Worm (Caenorhabditis elegans) whole organism, young adult: Measurements from ENCODE around the gene rilp-1.

ENCODE experiments used
- B0019.2 ChIP-seq: fragments of 200-800 bp; sonication (Bioruptor generic); conservative IDR thresholded peaks from 2 replicates; pipeline ENCODE4 v1.3.6; 2022; ENCODE audit warnings: missing genetic modification reagents, missing genetic modification characterization, missing compliant biosample characterization
- B0261.1 ChIP-seq: sonication (generic microtip); optimal IDR thresholded peaks from 2 replicates; lab custom pipeline; 2016; ENCODE audit warnings: mild to moderate bottlenecking, missing genetic modification characterization, moderate library complexity, missing compliant biosample characterization
- D2030.7 ChIP-seq: fragments of 200-800 bp; sonication (Bioruptor generic); IDR thresholded peaks from 2 replicates; pipeline ENCODE4 v1.3.6; 2022; ENCODE audit warnings: missing genetic modification reagents, missing genetic modification characterization, missing compliant biosample characterization
- F22D6.2 ChIP-seq: sonication (generic microtip); optimal IDR thresholded peaks from 2 replicates; lab custom pipeline; 2016; ENCODE audit warnings: mild to moderate bottlenecking, missing genetic modification characterization, missing compliant biosample characterization
- F23B12.7 ChIP-seq: sonication (generic microtip); optimal IDR thresholded peaks from 2 replicates; lab custom pipeline; 2017; ENCODE audit warnings: missing genetic modification characterization, mild to moderate bottlenecking, missing compliant biosample characterization, antibody characterized with exemption, moderate library complexity; ENCODE audit not compliant: insufficient read depth
- F33H1.4 ChIP-seq: fragments of 200-800 bp; sonication (Bioruptor generic); IDR thresholded peaks from 2 replicates; pipeline ENCODE4 v1.3.6; 2022; ENCODE audit warnings: missing genetic modification reagents, missing genetic modification characterization, missing compliant biosample characterization
- F57A8.1 ChIP-seq: fragments of 200-800 bp; sonication (Bioruptor generic); optimal IDR thresholded peaks from 2 replicates; lab custom pipeline; 2018; ENCODE audit warnings: mild to moderate bottlenecking, missing genetic modification characterization, moderate library complexity, missing compliant biosample characterization
- K11D2.4 ChIP-seq: fragments of 200-800 bp; sonication (Bioruptor generic); IDR thresholded peaks from 2 replicates; pipeline ENCODE4 v1.3.6; 2022; ENCODE audit warnings: missing genetic modification reagents, missing genetic modification characterization, missing compliant biosample characterization
- K12H6.12 ChIP-seq: fragments of 200-800 bp; sonication (Bioruptor generic); optimal IDR thresholded peaks from 2 replicates; lab custom pipeline; 2018; ENCODE audit warnings: mild to moderate bottlenecking, missing genetic modification characterization, missing compliant biosample characterization
- Y53G8AR.9 ChIP-seq: fragments of 200-800 bp; sonication (Bioruptor generic); conservative IDR thresholded peaks from 2 replicates; pipeline ENCODE4 v1.3.6; 2022; ENCODE audit warnings: missing genetic modification reagents, missing genetic modification characterization, missing compliant biosample characterization
- aptf-3 ChIP-seq: fragments of 200-800 bp; sonication (Bioruptor generic); IDR thresholded peaks from 2 replicates; pipeline ENCODE4 v1.3.6; 2022; ENCODE audit warnings: missing genetic modification characterization, missing compliant biosample characterization
- athp-1 ChIP-seq: sonication (generic microtip); optimal IDR thresholded peaks from 2 replicates; lab custom pipeline; 2017; ENCODE audit warnings: mild to moderate bottlenecking, missing genetic modification characterization, missing compliant biosample characterization
- attf-3 ChIP-seq: fragments of 200-800 bp; sonication (Bioruptor generic); conservative IDR thresholded peaks from 2 replicates; pipeline ENCODE4 v1.3.6; 2022; ENCODE audit warnings: missing genetic modification reagents, missing genetic modification characterization, missing compliant biosample characterization
- bed-1 ChIP-seq: fragments of 200-800 bp; sonication (Bioruptor generic); IDR thresholded peaks from 2 replicates; pipeline ENCODE4 v1.3.6; 2022; ENCODE audit warnings: missing genetic modification reagents, missing genetic modification characterization, missing compliant biosample characterization
- ccch-3 ChIP-seq: fragments of 200-800 bp; sonication (Bioruptor generic); optimal IDR thresholded peaks from 2 replicates; lab custom pipeline; 2018; ENCODE audit warnings: mild to moderate bottlenecking, missing genetic modification characterization, missing compliant biosample characterization
- ceh-100 ChIP-seq: fragments of 200-800 bp; sonication (Bioruptor generic); IDR thresholded peaks from 2 replicates; pipeline ENCODE4 v1.3.6; 2022; ENCODE audit warnings: missing genetic modification reagents, missing genetic modification characterization, missing compliant biosample characterization
- ceh-27 ChIP-seq: fragments of 200-800 bp; sonication (Bioruptor generic); optimal IDR thresholded peaks from 2 replicates; lab custom pipeline; 2018; ENCODE audit warnings: mild to moderate bottlenecking, missing genetic modification characterization, moderate library complexity, missing compliant biosample characterization
- chd-7 ChIP-seq: sonication (generic microtip); optimal IDR thresholded peaks from 2 replicates; lab custom pipeline; 2016; ENCODE audit warnings: mild to moderate bottlenecking, missing genetic modification characterization, moderate library complexity, missing compliant biosample characterization
- die-1 ChIP-seq: sonication (generic microtip); optimal IDR thresholded peaks from 2 replicates; lab custom pipeline; 2016; ENCODE audit warnings: missing genotype, mild to moderate bottlenecking, missing genetic modification characterization, missing compliant biosample characterization
- dpff-1 ChIP-seq: sonication (generic microtip); optimal IDR thresholded peaks from 2 replicates; lab custom pipeline; 2017; ENCODE audit warnings: mild to moderate bottlenecking, missing genetic modification characterization, missing compliant biosample characterization
- dpl-1 ChIP-seq: fragments of 150-350 bp; optimal IDR thresholded peaks from 2 replicates; lab custom pipeline; 2014; ENCODE audit warnings: missing biosample characterization, missing genetic modification reagents, missing genetic modification characterization
- egl-44 ChIP-seq: fragments of 200-800 bp; sonication (Bioruptor generic); IDR thresholded peaks from 2 replicates; pipeline ENCODE4 v1.3.6; 2022; ENCODE audit warnings: missing genetic modification reagents, missing genetic modification characterization, missing compliant biosample characterization
- him-1 ChIP-seq: sonication (generic microtip); optimal IDR thresholded peaks from 2 replicates; lab custom pipeline; 2016; ENCODE audit warnings: missing genotype, missing genetic modification reagents, missing genetic modification characterization, missing compliant biosample characterization
- hlh-12 ChIP-seq: sonication (generic microtip); optimal IDR thresholded peaks from 2 replicates; lab custom pipeline; 2016; ENCODE audit warnings: missing genetic modification characterization, missing compliant biosample characterization
- hsf-1 ChIP-seq: fragments of 200-800 bp; sonication (Bioruptor generic); IDR thresholded peaks from 2 replicates; pipeline ENCODE4 v1.3.6; 2022; ENCODE audit warnings: missing genetic modification reagents, missing genetic modification characterization, missing compliant biosample characterization
- let-526 ChIP-seq: fragments of 200-800 bp; sonication (Bioruptor generic); IDR thresholded peaks from 2 replicates; pipeline ENCODE4 v1.3.6; 2022; ENCODE audit warnings: missing genetic modification reagents, missing genetic modification characterization, missing compliant biosample characterization
- lin-54 ChIP-seq: fragments of 200-800 bp; sonication (Bioruptor generic); optimal IDR thresholded peaks from 2 replicates; lab custom pipeline; 2018; ENCODE audit warnings: mild to moderate bottlenecking, missing genetic modification characterization, missing compliant biosample characterization
- lsl-1 ChIP-seq: fragments of 200-800 bp; sonication (Bioruptor generic); optimal IDR thresholded peaks from 2 replicates; lab custom pipeline; 2018; ENCODE audit warnings: mild to moderate bottlenecking, missing genetic modification characterization, moderate library complexity, missing compliant biosample characterization
- mes-4 ChIP-seq: sonication (generic microtip); optimal IDR thresholded peaks from 2 replicates; lab custom pipeline; 2016; ENCODE audit warnings: missing genotype, missing genetic modification characterization, missing compliant biosample characterization
- mxl-1 ChIP-seq: sonication (generic microtip); optimal IDR thresholded peaks from 2 replicates; lab custom pipeline; 2016; ENCODE audit warnings: missing genetic modification characterization, missing compliant biosample characterization
- nfya-1 ChIP-seq: sonication (generic microtip); optimal IDR thresholded peaks from 2 replicates; lab custom pipeline; 2017; ENCODE audit warnings: antibody characterized with exemption, missing compliant biosample characterization, missing genetic modification characterization, borderline replicate concordance; ENCODE audit not compliant: insufficient read depth
- nhr-80 ChIP-seq: sonication (generic microtip); optimal IDR thresholded peaks from 2 replicates; lab custom pipeline; 2016; ENCODE audit warnings: missing genetic modification characterization, missing compliant biosample characterization
- nhr-90 ChIP-seq: sonication (generic microtip); optimal IDR thresholded peaks from 2 replicates; lab custom pipeline; 2016; ENCODE audit warnings: missing genotype, mild to moderate bottlenecking, missing genetic modification characterization, missing compliant biosample characterization
- pbrm-1 ChIP-seq: fragments of 200-800 bp; sonication (Bioruptor generic); IDR thresholded peaks from 2 replicates; pipeline ENCODE4 v1.3.6; 2022; ENCODE audit warnings: missing genetic modification reagents, missing genetic modification characterization, missing compliant biosample characterization
- pha-4 ChIP-seq: fragments of 150-350 bp; sonication (generic microtip); optimal IDR thresholded peaks from 2 replicates; lab custom pipeline; 2014; ENCODE audit warnings: missing biosample characterization, missing genetic modification reagents, missing genetic modification characterization
- sdz-38 ChIP-seq: sonication (generic microtip); optimal IDR thresholded peaks from 2 replicates; lab custom pipeline; 2016; ENCODE audit warnings: missing genotype, missing genetic modification characterization, missing compliant biosample characterization
- snpc-3.4 ChIP-seq: sonication (generic microtip); optimal IDR thresholded peaks from 2 replicates; lab custom pipeline; 2017; ENCODE audit warnings: missing genetic modification characterization, mild to moderate bottlenecking, missing compliant biosample characterization, antibody characterized with exemption, moderate library complexity, missing genotype, missing genetic modification reagents
- tbp1 ChIP-seq: fragments of 200-800 bp; sonication (Bioruptor generic); optimal IDR thresholded peaks from 2 replicates; lab custom pipeline; 2018; ENCODE audit warnings: mild to moderate bottlenecking, missing genetic modification characterization, missing compliant biosample characterization
- tbx-9 ChIP-seq: sonication (generic microtip); optimal IDR thresholded peaks from 2 replicates; lab custom pipeline; 2016; ENCODE audit warnings: borderline replicate concordance, missing genetic modification characterization, inconsistent platforms, missing compliant biosample characterization
- xnd-1 ChIP-seq: sonication (generic microtip); optimal IDR thresholded peaks from 2 replicates; lab custom pipeline; 2016; ENCODE audit warnings: missing genotype, missing genetic modification reagents, missing genetic modification characterization, missing compliant biosample characterization
- ztf-26 ChIP-seq: sonication (generic microtip); optimal IDR thresholded peaks from 2 replicates; lab custom pipeline; 2017; ENCODE audit warnings: missing genetic modification characterization, missing compliant biosample characterization

rilp-1 gene

ce11 chrIII:3643602-3644001 lies 7.7 kb downstream of the rilp-1 start:
- TF ChIP-seq mes-4 (tag; lab: Kevin White, UChicago) (no peak), K12H6.12 (tag; lab: Kevin White, UChicago) (no peak), snpc-3.4 (tag; lab: Kevin White, UChicago) (no peak), F33H1.4 (GFP tag; lab: Robert Waterston, UW) (no peak), pbrm-1 (GFP tag; lab: Robert Waterston, UW) (no peak)

- TF ChIP-seq nhr-90 (tag; lab: Kevin White, UChicago) (no peak), lin-54 (GFP tag; lab: Kevin White, UChicago) (peak; percentile 22), mxl-1 (tag; lab: Kevin White, UChicago) (no peak), attf-3 (no peak), B0019.2 (no peak), ceh-100 (GFP tag; lab: Robert Waterston, UW) (no peak), K11D2.4 (no peak), aptf-3 (no peak), F23B12.7 (tag; lab: Kevin White, UChicago) (no peak), dpff-1 (tag; lab: Kevin White, UChicago) (no peak), him-1 (tag; lab: Kevin White, UChicago) (peak; percentile 16), let-526 (GFP tag; lab: Robert Waterston, UW) (no peak)
Measured at ce11 chrIII:3644075-3644474, 8.1 kb downstream of the rilp-1 start, which contains the start of gene unc-93. Gene unc-93 (plus strand): TSS chrIII:3644375.

ce11 chrIII:3649305-3649704 lies 13.4 kb downstream of the rilp-1 start:
- TF ChIP-seq B0261.1 (tag; lab: Kevin White, UChicago) (no peak), bed-1 (GFP tag; lab: Robert Waterston, UW) (no peak), nhr-80 (tag; lab: Kevin White, UChicago) (peak; percentile 64)

- TF ChIP-seq hsf-1 (GFP tag; lab: Robert Waterston, UW) (peak; percentile 49; the same call in 1 of the 2 replicates), tbx-9 (tag; lab: Kevin White, UChicago) (no peak), nhr-80 (tag; lab: Kevin White, UChicago) (peak; percentile 26), ztf-26 (tag; lab: Kevin White, UChicago) (peak; percentile 11)
Measured at ce11 chrIII:3650266-3650665, 14.3 kb downstream of the rilp-1 start.

ce11 chrIII:3650677-3651315 lies 14.9 kb downstream of the rilp-1 start, which contains the start of the genes madf-8 and gsr-1:
Gene madf-8 (minus strand): TSS chrIII:3650832.
Gene gsr-1 (plus strand): TSS chrIII:3650907.
- peak; percentile 16 for TF ChIP-seq xnd-1 (tag; lab: Kevin White, UChicago)
- no peak for TF ChIP-seq F23B12.7 (tag; lab: Kevin White, UChicago)
- no peak for TF ChIP-seq athp-1 (tag; lab: Kevin White, UChicago)
- no peak for TF ChIP-seq die-1
- TF ChIP-seq chd-7 (tag; lab: Kevin White, UChicago): no peak
- peak; percentile 39; the same call in 1 of the 2 replicates for TF ChIP-seq D2030.7 (GFP tag; lab: Robert Waterston, UW)
- TF ChIP-seq tbp1 (GFP tag; lab: Kevin White, UChicago): no peak
- no peak for TF ChIP-seq Y53G8AR.9 (GFP tag; lab: Robert Waterston, UW)
- TF ChIP-seq ccch-3 (GFP tag; lab: Kevin White, UChicago): no peak
- no peak for TF ChIP-seq F22D6.2 (tag; lab: Kevin White, UChicago)
- no peak for TF ChIP-seq sdz-38 (tag; lab: Kevin White, UChicago)
- TF ChIP-seq dpff-1 (tag; lab: Kevin White, UChicago): no peak
- TF ChIP-seq aptf-3: no peak
- TF ChIP-seq F57A8.1 (GFP tag; lab: Kevin White, UChicago): no peak
- no peak for TF ChIP-seq hlh-12 (tag; lab: Kevin White, UChicago)
- TF ChIP-seq egl-44 (GFP tag; lab: Robert Waterston, UW): no peak
- peak; percentile 15; the same call in 1 of the 2 replicates for TF ChIP-seq ceh-100 (GFP tag; lab: Robert Waterston, UW)
- no peak for TF ChIP-seq pha-4
- TF ChIP-seq dpl-1: peak; percentile 36
- no peak for TF ChIP-seq nfya-1 (tag; lab: Kevin White, UChicago)
- TF ChIP-seq him-1 (tag; lab: Kevin White, UChicago): peak; percentile 8
- peak; percentile 34 for TF ChIP-seq lsl-1 (GFP tag; lab: Kevin White, UChicago)
- TF ChIP-seq ceh-27 (GFP tag; lab: Kevin White, UChicago): no peak
